Fruit fly (Drosophila melanogaster) whole organism, prepupa: ENCODE measurements around the gene AIMP2.
A peak's percentile ranks its signal among the peaks of the same experiment; 100 is the strongest.

Experiments used
- Blimp-1 ChIP-seq: fragments of 200-800 bp; sonication (Bioruptor generic); optimal IDR thresholded peaks from 3 replicates; lab custom pipeline; 2017; ENCODE audit warnings: missing biosample characterization, missing genetic modification characterization, mild to moderate bottlenecking, moderate library complexity, missing genetic modification reagents
- CG10669 ChIP-seq: fragments of 200-800 bp; sonication (Bioruptor generic); optimal IDR thresholded peaks from 3 replicates; lab custom pipeline; 2018; ENCODE audit warnings: missing biosample characterization, mild to moderate bottlenecking, missing genetic modification characterization, moderate library complexity
- CG11902 ChIP-seq: fragments of 200-800 bp; sonication (Bioruptor generic); optimal IDR thresholded peaks from 3 replicates; lab custom pipeline; 2016; ENCODE audit warnings: missing biosample characterization, missing genetic modification characterization
- CG1621 ChIP-seq: fragments of 200-800 bp; sonication (Bioruptor generic); optimal IDR thresholded peaks from 3 replicates; lab custom pipeline; 2018; ENCODE audit warnings: missing biosample characterization, mild to moderate bottlenecking, missing genetic modification characterization
- CG3032 ChIP-seq: fragments of 200-800 bp; optimal IDR thresholded peaks from 2 replicates; lab custom pipeline; 2019; ENCODE audit warnings: missing biosample characterization, mild to moderate bottlenecking, missing genetic modification characterization, moderate library complexity
- CG32006 ChIP-seq: fragments of 200-800 bp; sonication (Bioruptor generic); optimal IDR thresholded peaks from 3 replicates; lab custom pipeline; 2017; ENCODE audit warnings: missing biosample characterization, mild to moderate bottlenecking, missing genetic modification characterization
- CG4318 ChIP-seq: fragments of 200-800 bp; sonication (Bioruptor generic); optimal IDR thresholded peaks from 3 replicates; lab custom pipeline; 2017; ENCODE audit warnings: missing biosample characterization, mild to moderate bottlenecking, missing genetic modification characterization
- CG6163 ChIP-seq: fragments of 200-800 bp; sonication (Bioruptor generic); IDR thresholded peaks from 3 replicates; pipeline ENCODE4 v1.3.6; 2022; ENCODE audit warnings: missing biosample characterization, missing genetic modification characterization
- CG6276 ChIP-seq: fragments of 200-800 bp; sonication (Bioruptor generic); optimal IDR thresholded peaks from 2 replicates; lab custom pipeline; 2017; ENCODE audit warnings: missing biosample characterization, mild to moderate bottlenecking, missing genetic modification characterization
- CG6808 ChIP-seq: fragments of 200-800 bp; sonication (Bioruptor generic); optimal IDR thresholded peaks from 3 replicates; lab custom pipeline; 2017; ENCODE audit warnings: missing biosample characterization, missing genetic modification characterization, mild to moderate bottlenecking, moderate library complexity, missing genetic modification reagents
- CG7368 ChIP-seq: fragments of 200-800 bp; sonication (Bioruptor generic); optimal IDR thresholded peaks from 3 replicates; lab custom pipeline; 2016; ENCODE audit warnings: missing biosample characterization, missing genetic modification characterization
- CG8119 ChIP-seq: fragments of 200-800 bp; sonication (Bioruptor generic); IDR thresholded peaks from 3 replicates; pipeline ENCODE4 v1.3.6; 2022; ENCODE audit warnings: missing biosample characterization, missing genetic modification characterization
- CG8632 ChIP-seq: fragments of 200-800 bp; sonication (Bioruptor generic); optimal IDR thresholded peaks from 3 replicates; lab custom pipeline; 2016; ENCODE audit warnings: missing biosample characterization, missing genetic modification characterization
- CG9139 ChIP-seq: fragments of 200-800 bp; sonication (Bioruptor generic); optimal IDR thresholded peaks from 3 replicates; lab custom pipeline; 2017; ENCODE audit warnings: missing biosample characterization, mild to moderate bottlenecking, missing genetic modification characterization
- Eip75B ChIP-seq: fragments of 200-800 bp; sonication (Bioruptor generic); optimal IDR thresholded peaks from 3 replicates; lab custom pipeline; 2016; ENCODE audit warnings: missing biosample characterization, missing genetic modification characterization
- Eip78C ChIP-seq: fragments of 200-800 bp; sonication (Bioruptor generic); peaks from one replicate; lab custom pipeline; 2016; ENCODE audit warnings: missing biosample characterization, missing genetic modification characterization
- Eip93F ChIP-seq: fragments of 200-800 bp; sonication (Bioruptor generic); optimal IDR thresholded peaks from 2 replicates; lab custom pipeline; 2016; ENCODE audit warnings: missing biosample characterization, mild to moderate bottlenecking, missing genetic modification characterization
- Ets21C ChIP-seq: fragments of 200-800 bp; sonication (Bioruptor generic); optimal IDR thresholded peaks from 3 replicates; lab custom pipeline; 2016; ENCODE audit warnings: missing biosample characterization, missing genetic modification characterization
- Ets96B ChIP-seq: fragments of 200-800 bp; optimal IDR thresholded peaks from 2 replicates; lab custom pipeline; 2019; ENCODE audit warnings: missing biosample characterization, mild to moderate bottlenecking, missing genetic modification characterization, moderate library complexity
- Gug ChIP-seq: fragments of 200-800 bp; sonication (Bioruptor generic); IDR thresholded peaks from 2 replicates; pipeline ENCODE4 v1.3.6; 2022; ENCODE audit warnings: missing biosample characterization, missing genetic modification characterization
- Hr38 ChIP-seq: sonication (Bioruptor generic); optimal IDR thresholded peaks from 2 replicates; lab custom pipeline; 2016; ENCODE audit warnings: missing biosample characterization, missing genetic modification characterization
- Hr4 ChIP-seq: fragments of 200-800 bp; sonication (Bioruptor generic); optimal IDR thresholded peaks from 3 replicates; lab custom pipeline; 2016; ENCODE audit warnings: missing biosample characterization, missing genetic modification characterization
- OdsH ChIP-seq: fragments of 200-800 bp; sonication (Bioruptor generic); optimal IDR thresholded peaks from 3 replicates; lab custom pipeline; 2016; ENCODE audit warnings: missing biosample characterization, missing genetic modification characterization
- Smox ChIP-seq: fragments of 200-800 bp; sonication (Bioruptor generic); optimal IDR thresholded peaks from 3 replicates; lab custom pipeline; 2016; ENCODE audit warnings: missing biosample characterization, missing genetic modification characterization
- Sox102F ChIP-seq: fragments of 200-800 bp; sonication (Bioruptor generic); optimal IDR thresholded peaks from 2 replicates; lab custom pipeline; 2016; ENCODE audit warnings: missing biosample characterization, mild to moderate bottlenecking, missing genetic modification characterization
- Sox15 ChIP-seq: fragments of 200-800 bp; sonication (Bioruptor generic); optimal IDR thresholded peaks from 3 replicates; lab custom pipeline; 2016; ENCODE audit warnings: missing biosample characterization, missing genetic modification characterization
- acj6 ChIP-seq: fragments of 200-800 bp; sonication (Bioruptor generic); optimal IDR thresholded peaks from 3 replicates; lab custom pipeline; 2016; ENCODE audit warnings: missing biosample characterization, missing genetic modification characterization
- dsx ChIP-seq: fragments of 200-800 bp; optimal IDR thresholded peaks from 3 replicates; lab custom pipeline; 2019; ENCODE audit warnings: missing biosample characterization, mild to moderate bottlenecking, missing genetic modification characterization, moderate library complexity; ENCODE audit not compliant: poor library complexity, severe bottlenecking
- eg ChIP-seq: fragments of 200-800 bp; sonication (Bioruptor generic); IDR thresholded peaks from 3 replicates; pipeline ENCODE4 v1.3.6; 2022; ENCODE audit warnings: missing biosample characterization, missing genetic modification characterization
- fd59A ChIP-seq: fragments of 200-800 bp; sonication (Bioruptor generic); optimal IDR thresholded peaks from 2 replicates; lab custom pipeline; 2017; ENCODE audit warnings: missing biosample characterization, mild to moderate bottlenecking, missing genetic modification characterization, missing genetic modification reagents
- fd85E ChIP-seq: fragments of 200-800 bp; sonication (Bioruptor generic); optimal IDR thresholded peaks from 3 replicates; lab custom pipeline; 2016; ENCODE audit warnings: missing biosample characterization, missing genetic modification characterization
- fkh ChIP-seq: fragments of 200-800 bp; sonication (Bioruptor generic); optimal IDR thresholded peaks from 3 replicates; lab custom pipeline; 2017; ENCODE audit warnings: missing biosample characterization, mild to moderate bottlenecking, missing genetic modification characterization, moderate library complexity
- lz ChIP-seq: fragments of 200-800 bp; sonication (Bioruptor generic); optimal IDR thresholded peaks from 3 replicates; lab custom pipeline; 2016; ENCODE audit warnings: missing biosample characterization, missing genetic modification characterization
- net ChIP-seq: fragments of 200-800 bp; sonication (Bioruptor generic); optimal IDR thresholded peaks from 3 replicates; lab custom pipeline; 2016; ENCODE audit warnings: missing biosample characterization, missing genetic modification characterization
- pdm3 ChIP-seq: fragments of 200-800 bp; sonication (Bioruptor generic); optimal IDR thresholded peaks from 3 replicates; lab custom pipeline; 2016; ENCODE audit warnings: missing biosample characterization, missing genetic modification characterization
- salr ChIP-seq, 2 experiments: fragments of 200-800 bp; sonication (Bioruptor generic); optimal IDR thresholded peaks; 3 replicates each; lab custom pipeline; 2016 to 2018; ENCODE audit warnings: missing biosample characterization in 2 of 2, missing genetic modification characterization in 2 of 2, mild to moderate bottlenecking in 1 of 2
- spab ChIP-seq: fragments of 200-800 bp; sonication (Bioruptor generic); optimal IDR thresholded peaks from 2 replicates; lab custom pipeline; 2017; ENCODE audit warnings: missing biosample characterization, mild to moderate bottlenecking, missing genetic modification characterization, missing genetic modification reagents
- svp ChIP-seq: fragments of 200-800 bp; sonication (Bioruptor generic); peaks from one replicate; lab custom pipeline; 2016; ENCODE audit warnings: missing biosample characterization, missing genetic modification characterization
- topi ChIP-seq: fragments of 200-800 bp; sonication (Bioruptor generic); optimal IDR thresholded peaks from 3 replicates; lab custom pipeline; 2016; ENCODE audit warnings: missing biosample characterization, missing genetic modification characterization
- vri ChIP-seq: fragments of 200-800 bp; sonication (Bioruptor generic); optimal IDR thresholded peaks from 3 replicates; lab custom pipeline; 2016; ENCODE audit warnings: missing biosample characterization, mild to moderate bottlenecking, missing genetic modification characterization

The AIMP2 gene

DNA sequence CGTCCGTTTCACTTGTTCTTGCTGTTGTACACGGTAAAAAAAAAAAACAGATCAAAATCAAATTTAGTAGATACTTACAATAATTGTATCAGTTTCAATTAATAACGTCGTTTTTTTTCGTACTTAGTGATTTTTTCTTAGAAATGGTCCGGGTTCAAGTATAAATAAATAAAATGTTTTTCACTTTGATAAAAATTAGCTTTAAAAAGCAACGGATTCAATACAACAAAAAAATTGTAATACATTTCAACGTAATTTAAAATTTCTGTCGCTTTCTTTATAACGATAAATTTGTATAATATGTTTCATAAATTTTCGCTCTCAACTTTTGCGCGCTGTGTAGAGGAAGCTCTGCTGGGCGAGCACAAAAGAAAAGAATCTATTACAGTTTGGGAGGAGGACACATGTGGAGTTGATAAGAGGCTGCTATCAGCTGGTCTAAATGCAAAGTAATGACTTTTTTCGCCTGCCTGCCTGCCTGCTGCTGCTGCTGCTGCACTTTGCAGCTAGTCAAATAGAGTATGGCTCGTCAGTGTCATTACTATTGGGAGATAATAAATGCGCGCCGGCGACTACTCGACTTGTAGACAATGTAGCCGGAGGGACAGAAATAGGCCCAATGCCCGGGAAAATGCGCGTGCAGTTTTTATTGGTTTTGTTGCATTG, 45.4 kb upstream of the AIMP2 start (continued):
- TF ChIP-seq CG4318 (GFP tag; lab: Kevin White, UChicago) (peak; percentile 71), svp (GFP tag; lab: Kevin White, UChicago) (peak; percentile 88), Smox (GFP tag; lab: Kevin White, UChicago) (peak; percentile 55), salr (GFP tag; optimal IDR thresholded peaks at IDR 0.05; lab: Kevin White, UChicago) (peak in 1 of 2 experiments; percentile 84), Eip93F (no peak), net (GFP tag; lab: Kevin White, UChicago) (peak; percentile 71), fd59A (peak; percentile 27), Sox102F (GFP tag; lab: Kevin White, UChicago) (peak; percentile 31), Sox15 (GFP tag; lab: Kevin White, UChicago) (peak; percentile 35), acj6 (GFP tag; lab: Kevin White, UChicago) (peak; percentile 55), CG6808 (peak; percentile 64), CG3032 (tag; lab: Kevin White, UChicago) (peak; percentile 56), CG10669 (GFP tag; lab: Kevin White, UChicago) (peak; percentile 57), Hr4 (peak; percentile 86), Ets21C (no peak), CG7368 (GFP tag; lab: Kevin White, UChicago) (no peak), lz (GFP tag; lab: Kevin White, UChicago) (peak; percentile 51)

DNA sequence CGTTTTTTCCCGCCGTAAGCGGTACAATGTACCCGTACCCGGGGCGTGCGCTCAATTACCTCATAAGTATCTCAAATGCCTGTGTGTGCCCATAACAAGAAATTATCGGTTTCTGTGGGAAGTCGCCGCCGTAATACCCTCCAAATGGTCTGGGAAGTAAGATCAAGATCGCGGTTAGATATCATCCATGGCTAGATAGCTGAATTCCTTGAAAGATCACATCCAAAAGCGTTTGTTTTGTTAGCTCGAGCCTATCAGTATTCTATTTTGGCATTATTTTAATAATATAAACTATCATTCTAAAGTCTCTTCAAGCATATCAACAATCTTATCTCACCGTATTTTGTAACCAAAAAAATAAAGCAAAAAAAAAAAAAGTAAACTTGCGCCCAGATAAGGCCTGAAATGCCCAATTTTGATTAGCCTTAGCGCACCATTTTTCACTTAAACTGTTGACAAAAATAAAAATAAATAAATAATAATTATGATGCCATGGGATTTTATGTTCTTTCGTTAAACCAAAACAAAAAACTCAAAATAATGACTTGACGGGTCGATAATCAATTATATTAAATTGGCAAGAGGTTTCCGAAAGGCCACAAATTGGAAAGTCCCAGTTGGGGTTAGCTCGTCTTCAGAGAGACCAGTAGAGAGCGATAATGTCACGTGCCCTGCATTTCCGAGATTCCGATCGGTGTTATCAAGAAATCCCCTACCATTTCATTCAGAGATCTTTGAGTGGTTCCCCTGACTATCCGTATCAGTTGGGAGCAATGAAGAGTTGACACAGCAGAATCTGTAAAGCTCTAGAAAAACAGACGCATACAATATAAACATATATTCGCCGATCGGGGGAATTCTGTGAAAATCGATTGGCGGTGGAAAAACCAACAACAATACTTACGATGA, 44.6 kb upstream of the AIMP2 start:
- TF ChIP-seq dsx = no peak
- peak; percentile 84 for TF ChIP-seq svp (GFP tag; lab: Kevin White, UChicago)
- peak; percentile 6 for TF ChIP-seq fkh
- TF ChIP-seq Eip75B = no peak
- no peak for TF ChIP-seq OdsH (GFP tag; lab: Kevin White, UChicago)
- no peak for TF ChIP-seq Blimp-1 (GFP tag; lab: Kevin White, UChicago)
- no peak for TF ChIP-seq Gug (GFP tag; lab: Robert Waterston, UW)
- no peak for TF ChIP-seq CG1621 (tag; lab: Kevin White, UChicago)
- peak; percentile 40 for TF ChIP-seq Eip78C (GFP tag; lab: Kevin White, UChicago)
- peak; percentile 47 for TF ChIP-seq CG32006 (GFP tag; lab: Kevin White, UChicago)
- TF ChIP-seq CG10669 (GFP tag; lab: Kevin White, UChicago) = no peak
- TF ChIP-seq salr (GFP tag; optimal IDR thresholded peaks at IDR 0.05; lab: Kevin White, UChicago) = peak in 1 of 2 experiments; percentile 30
- peak; percentile 48 for TF ChIP-seq vri (GFP tag; lab: Kevin White, UChicago)

DNA sequence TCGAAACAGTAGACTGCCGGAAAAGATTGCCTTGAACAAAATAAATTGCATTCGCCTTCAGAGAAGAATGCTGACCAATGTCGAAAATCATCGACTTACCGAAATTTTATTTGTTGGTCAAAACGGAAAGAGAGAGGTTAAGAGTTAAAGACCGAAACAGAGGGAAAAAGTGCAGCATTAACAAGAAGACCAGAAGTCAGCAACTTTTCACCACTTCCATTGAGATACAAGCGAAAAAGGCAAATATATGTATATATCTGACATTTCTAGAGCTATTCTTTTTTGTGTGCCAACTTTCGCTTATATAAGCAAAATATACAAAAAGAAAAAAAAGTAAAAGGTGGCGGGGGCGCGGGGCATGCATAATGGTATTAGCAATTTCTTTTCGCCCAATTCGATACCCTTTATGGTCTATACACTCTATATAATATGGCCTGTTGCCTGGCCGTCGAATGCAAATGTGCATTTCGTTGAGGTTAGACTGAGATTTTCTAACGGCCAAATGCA, 43.5 kb upstream of the AIMP2 start:
- TF ChIP-seq spab (GFP tag; lab: Kevin White, UChicago) (no peak), Ets96B (tag; lab: Kevin White, UChicago) (no peak), CG32006 (GFP tag; lab: Kevin White, UChicago) (no peak), Sox15 (GFP tag; lab: Kevin White, UChicago) (no peak), fd85E (no peak), pdm3 (GFP tag; lab: Kevin White, UChicago) (no peak), CG8119 (no peak), topi (GFP tag; lab: Kevin White, UChicago) (no peak), svp (GFP tag; lab: Kevin White, UChicago) (no peak), CG8632 (no peak), Eip93F (no peak), CG11902 (no peak), CG9139 (GFP tag; lab: Kevin White, UChicago) (no peak), CG6163 (GFP tag; lab: Robert Waterston, UW) (no peak), CG6276 (GFP tag; lab: Kevin White, UChicago) (no peak), eg (GFP tag; lab: Robert Waterston, UW) (no peak), Hr38 (GFP tag; lab: Kevin White, UChicago) (no peak), Hr4 (no peak), CG3032 (tag; lab: Kevin White, UChicago) (no peak)
- TF ChIP-seq, all 60 proteins: peak for 0
